Worm (Caenorhabditis elegans) whole organism, early embryonic: ENCODE measurements around the gene rml-3.

ENCODE experiments used
- B0310.2 ChIP-seq: sonication (generic microtip); optimal IDR thresholded peaks from 2 replicates; lab custom pipeline; 2016; ENCODE audit warnings: mild to moderate bottlenecking, missing genetic modification characterization, missing compliant biosample characterization
- aly-1 ChIP-seq: sonication (generic microtip); optimal IDR thresholded peaks from 2 replicates; lab custom pipeline; 2016; ENCODE audit warnings: missing genetic modification characterization, missing compliant biosample characterization
- ama-1 ChIP-seq: fragments of 150-350 bp; optimal IDR thresholded peaks from 2 replicates; lab custom pipeline; 2014
- ceh-36 ChIP-seq: sonication (generic microtip); optimal IDR thresholded peaks from 2 replicates; lab custom pipeline; 2016; ENCODE audit warnings: missing genetic modification characterization, inconsistent platforms, missing compliant biosample characterization
- hmbx-1 ChIP-seq: sonication (generic microtip); optimal IDR thresholded peaks from 2 replicates; lab custom pipeline; 2016; ENCODE audit warnings: mild to moderate bottlenecking, missing genetic modification characterization, missing compliant biosample characterization
- hmg-4 ChIP-seq: fragments of 200-800 bp; sonication (Bioruptor generic); optimal IDR thresholded peaks from 2 replicates; lab custom pipeline; 2018; ENCODE audit warnings: mild to moderate bottlenecking, missing genetic modification characterization, missing compliant biosample characterization
- hnd-1 ChIP-seq: sonication (generic microtip); optimal IDR thresholded peaks from 2 replicates; lab custom pipeline; 2016; ENCODE audit warnings: missing genetic modification characterization, missing compliant biosample characterization
- sea-1 ChIP-seq: fragments of 200-800 bp; sonication (Bioruptor generic); conservative IDR thresholded peaks from 2 replicates; pipeline ENCODE4 v1.3.6; 2022; ENCODE audit warnings: missing genetic modification characterization, missing compliant biosample characterization
- tbx-11 ChIP-seq: fragments of 200-800 bp; sonication (Bioruptor generic); IDR thresholded peaks from 2 replicates; pipeline ENCODE4 v1.3.6; 2022; ENCODE audit warnings: missing genetic modification characterization, missing compliant biosample characterization
- tra-4 ChIP-seq: sonication (generic microtip); optimal IDR thresholded peaks from 2 replicates; lab custom pipeline; 2017; ENCODE audit warnings: missing genetic modification characterization, missing compliant biosample characterization

DNA sequence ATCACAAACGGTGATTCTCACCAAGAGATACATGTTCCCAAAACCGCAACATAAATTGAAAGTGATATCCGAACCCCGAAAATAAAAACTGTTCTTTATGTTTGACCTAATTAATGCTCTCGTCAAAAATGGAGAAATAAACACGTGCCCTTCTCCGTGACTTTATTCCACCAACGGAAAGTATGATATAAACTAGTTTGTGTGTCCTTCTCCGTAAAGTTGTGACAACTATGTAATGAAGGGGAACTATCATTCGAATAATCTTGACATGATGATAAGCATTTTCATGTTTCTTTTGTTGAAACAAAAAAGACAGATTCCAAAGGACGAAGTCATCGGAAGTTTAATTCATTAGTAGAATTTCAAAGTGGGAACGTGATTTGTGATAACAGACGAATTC is 37.3 kb downstream of the rml-3 start:
- no peak for TF ChIP-seq tbx-11 (GFP tag; lab: Robert Waterston, UW)
- no peak for TF ChIP-seq tra-4 (tag; lab: Kevin White, UChicago)
- TF ChIP-seq ceh-36: no peak
- no peak for TF ChIP-seq sea-1
- no peak for TF ChIP-seq hnd-1 (tag; lab: Kevin White, UChicago)
- TF ChIP-seq ama-1: no peak
- TF ChIP-seq B0310.2 (tag; lab: Kevin White, UChicago): no peak
- no peak for TF ChIP-seq hmbx-1
- no peak for TF ChIP-seq hmg-4 (GFP tag; lab: Kevin White, UChicago)
- TF ChIP-seq aly-1 (tag; lab: Kevin White, UChicago): no peak
